Fruit fly (Drosophila melanogaster): Measurements from ENCODE around the gene CG12268.

The CG12268 gene

dm6 chr3R:23928950-23929602 is 19.1 kb downstream of the CG12268 start, which contains the start of the genes CG43998, CG43999 and CG31142:
CG43998 (minus strand) TSS chr3R:23929000.
CG43999 (minus strand) TSS chr3R:23929000.
CG31142 (plus strand) TSS chr3R:23929243.
- TF ChIP-seq Blimp-1 (GFP tag; optimal IDR thresholded peaks at IDR 0.05) = no peak
- TF ChIP-seq Eip75B (GFP tag; optimal IDR thresholded peaks at IDR 0.05) = no peak
- TF ChIP-seq lz (GFP tag; optimal IDR thresholded peaks at IDR 0.05) = no peak
- TF ChIP-seq fkh (GFP tag; optimal IDR thresholded peaks at IDR 0.05) = peak; percentile 63
- TF ChIP-seq CG11294 (GFP tag; IDR thresholded peaks at IDR 0.05) = no peak
- no peak for TF ChIP-seq CG15336 (GFP tag; IDR thresholded peaks at IDR 0.05)
- no peak for TF ChIP-seq achi (GFP tag; optimal IDR thresholded peaks at IDR 0.05)
- TF ChIP-seq CG31627 (GFP tag; optimal IDR thresholded peaks at IDR 0.05) = no peak
- TF ChIP-seq CG6276 (GFP tag; optimal IDR thresholded peaks at IDR 0.05) = no peak
- peak; percentile 38 for TF ChIP-seq esn (GFP tag; optimal IDR thresholded peaks at IDR 0.05)
- no peak for TF ChIP-seq dsx (GFP tag; optimal IDR thresholded peaks at IDR 0.05; ENCODE audit: poor library complexity, severe bottlenecking)
- TF ChIP-seq eg (GFP tag; IDR thresholded peaks at IDR 0.05) = no peak
- no peak for TF ChIP-seq ss (GFP tag; optimal IDR thresholded peaks at IDR 0.05)
- no peak for TF ChIP-seq CG11762 (GFP tag; optimal IDR thresholded peaks at IDR 0.05; ENCODE audit: insufficient read depth)
- peak; percentile 61 for TF ChIP-seq Eip78C (GFP tag)
- TF ChIP-seq fd85E (GFP tag; optimal IDR thresholded peaks at IDR 0.05) = no peak
- TF ChIP-seq CG7368 (GFP tag; optimal IDR thresholded peaks at IDR 0.05) = no peak
- TF ChIP-seq Hr39 (GFP tag; optimal IDR thresholded peaks at IDR 0.05) = no peak
- TF ChIP-seq Eip93F (GFP tag; optimal IDR thresholded peaks at IDR 0.05) = no peak
- TF ChIP-seq dac (GFP tag; optimal IDR thresholded peaks at IDR 0.05) = no peak
- no peak for TF ChIP-seq Ets21C (GFP tag; optimal IDR thresholded peaks at IDR 0.05)
- TF ChIP-seq vri (GFP tag; optimal IDR thresholded peaks at IDR 0.05) = no peak
- peak; percentile 23 for TF ChIP-seq Sox14 (GFP tag; optimal IDR thresholded peaks at IDR 0.05)
- TF ChIP-seq Hr4 (GFP tag; optimal IDR thresholded peaks at IDR 0.05) = no peak
- no peak for TF ChIP-seq Sox15 (GFP tag; optimal IDR thresholded peaks at IDR 0.05)

- TF ChIP-seq Sox14 (GFP tag; optimal IDR thresholded peaks at IDR 0.05) = peak; percentile 20
- TF ChIP-seq cyc (GFP tag; optimal IDR thresholded peaks at IDR 0.05) = no peak
- no peak for TF ChIP-seq Eip75B (GFP tag; optimal IDR thresholded peaks at IDR 0.05)
- TF ChIP-seq CG8119 (GFP tag; IDR thresholded peaks at IDR 0.05) = no peak
- no peak for TF ChIP-seq Hr39 (GFP tag; optimal IDR thresholded peaks at IDR 0.05)
- TF ChIP-seq pdm3 (GFP tag; optimal IDR thresholded peaks at IDR 0.05) = no peak
- TF ChIP-seq Lpt (GFP tag; optimal IDR thresholded peaks at IDR 0.05) = no peak
- TF ChIP-seq fd59A (GFP tag; optimal IDR thresholded peaks at IDR 0.05) = no peak
- TF ChIP-seq esn (GFP tag; optimal IDR thresholded peaks at IDR 0.05) = peak; percentile 42
- peak; percentile 55 for TF ChIP-seq dsx (GFP tag; optimal IDR thresholded peaks at IDR 0.05; ENCODE audit: poor library complexity, severe bottlenecking)
- TF ChIP-seq net (GFP tag; optimal IDR thresholded peaks at IDR 0.05) = no peak
- no peak for TF ChIP-seq eg (GFP tag; IDR thresholded peaks at IDR 0.05)
- no peak for TF ChIP-seq Hr4 (GFP tag; optimal IDR thresholded peaks at IDR 0.05)
- TF ChIP-seq CG1621 (tag; optimal IDR thresholded peaks at IDR 0.05) = no peak
- peak; percentile 65 for TF ChIP-seq Eip78C (GFP tag)
- no peak for TF ChIP-seq ss (GFP tag; optimal IDR thresholded peaks at IDR 0.05)
- no peak for TF ChIP-seq CG4318 (GFP tag; optimal IDR thresholded peaks at IDR 0.05)
- no peak for TF ChIP-seq CG8319 (GFP tag; optimal IDR thresholded peaks at IDR 0.05)
- no peak for TF ChIP-seq CG11902 (GFP tag; optimal IDR thresholded peaks at IDR 0.05)
- TF ChIP-seq Eip93F (GFP tag; optimal IDR thresholded peaks at IDR 0.05) = no peak
- peak; percentile 31 for TF ChIP-seq lz (GFP tag; optimal IDR thresholded peaks at IDR 0.05)
- no peak for TF ChIP-seq CG34406 (GFP tag; optimal IDR thresholded peaks at IDR 0.05)
- TF ChIP-seq CG6163 (GFP tag; IDR thresholded peaks at IDR 0.05) = no peak
- no peak for TF ChIP-seq topi (GFP tag; optimal IDR thresholded peaks at IDR 0.05)
- no peak for TF ChIP-seq CG6808 (GFP tag; optimal IDR thresholded peaks at IDR 0.05)
- TF ChIP-seq CG6792 (GFP tag; optimal IDR thresholded peaks at IDR 0.05) = no peak
- TF ChIP-seq CG10669 (GFP tag; optimal IDR thresholded peaks at IDR 0.05) = no peak
- TF ChIP-seq vri (GFP tag; optimal IDR thresholded peaks at IDR 0.05) = no peak
- TF ChIP-seq CG7368 (GFP tag; optimal IDR thresholded peaks at IDR 0.05) = no peak
- TF ChIP-seq CG11762 (GFP tag; optimal IDR thresholded peaks at IDR 0.05; ENCODE audit: insufficient read depth) = no peak
- TF ChIP-seq dac (GFP tag; optimal IDR thresholded peaks at IDR 0.05) = no peak
- TF ChIP-seq Ets21C (GFP tag; optimal IDR thresholded peaks at IDR 0.05) = no peak
- no peak for TF ChIP-seq salr (GFP tag; optimal IDR thresholded peaks at IDR 0.05)
These were observed 20.8 kb downstream of the CG12268 start, which contains the start of gene CG13601 for dm6 chr3R:23927429-23927828. CG13601 (minus strand) TSS chr3R:23927634.
